Worm (Caenorhabditis elegans): ENCODE results near the gene Y43F8B.29.

The Y43F8B.29 gene

ce11 chrV:19484507-19484906, 6.9 kb upstream of the Y43F8B.29 start, which contains the start of gene Y43F8B.17:
Gene Y43F8B.17, plus strand, starts transcription at chrV:19484721.
- no peak for TF ChIP-seq unc-62 (GFP tag; optimal IDR thresholded peaks at IDR 0.05)

ce11 chrV:19485261-19485660, 6.1 kb upstream of the Y43F8B.29 start, which contains the start of gene Y43F8B.28:
Gene Y43F8B.28, plus strand, starts transcription at chrV:19485319.
- TF ChIP-seq unc-62 (GFP tag; optimal IDR thresholded peaks at IDR 0.05): no peak

- no peak for TF ChIP-seq unc-62 (GFP tag; optimal IDR thresholded peaks at IDR 0.05)
Measured at ce11 chrV:19485690-19486089, 5.7 kb upstream of the Y43F8B.29 start, which contains the start of gene Y43F8B.18. Gene Y43F8B.18, plus strand, starts transcription at chrV:19485990.

- no peak for TF ChIP-seq unc-62 (GFP tag; optimal IDR thresholded peaks at IDR 0.05)
Measured at ce11 chrV:19490461-19490860, 941 bp upstream of the Y43F8B.29 start, which contains the start of gene Y43F8B.7. Gene Y43F8B.7, plus strand, starts transcription at chrV:19490761.

- TF ChIP-seq unc-62 (GFP tag; optimal IDR thresholded peaks at IDR 0.05): no peak
Measured at ce11 chrV:19495145-19495544, 3.7 kb downstream of the Y43F8B.29 start.

ce11 chrV:19495587-19495986, 4.2 kb downstream of the Y43F8B.29 start, which contains the start of gene scl-21:
Gene scl-21, minus strand, starts transcription at chrV:19495687.
- TF ChIP-seq unc-62 (GFP tag; optimal IDR thresholded peaks at IDR 0.05): no peak

- TF ChIP-seq unc-62 (GFP tag; optimal IDR thresholded peaks at IDR 0.05): no peak
Measured at ce11 chrV:19497087-19497486, 5.7 kb downstream of the Y43F8B.29 start.

- no peak for TF ChIP-seq unc-62 (GFP tag; optimal IDR thresholded peaks at IDR 0.05)
Measured at ce11 chrV:19501389-19501788, 10.0 kb downstream of the Y43F8B.29 start.

- no peak for TF ChIP-seq unc-62 (GFP tag; optimal IDR thresholded peaks at IDR 0.05)
Measured at ce11 chrV:19502579-19503151, 11.3 kb downstream of the Y43F8B.29 start, which contains the start of gene Y43F8B.3. Gene Y43F8B.3, plus strand, starts transcription at chrV:19503101.

- no peak for TF ChIP-seq unc-62 (GFP tag; optimal IDR thresholded peaks at IDR 0.05)
Measured at ce11 chrV:19509061-19509460, 17.7 kb downstream of the Y43F8B.29 start.

ce11 chrV:19510352-19510751, 18.9 kb downstream of the Y43F8B.29 start:
- no peak for TF ChIP-seq unc-62 (GFP tag; optimal IDR thresholded peaks at IDR 0.05)

ce11 chrV:19510925-19511324, 19.5 kb downstream of the Y43F8B.29 start:
- TF ChIP-seq unc-62 (GFP tag; optimal IDR thresholded peaks at IDR 0.05): no peak

- TF ChIP-seq unc-62 (GFP tag; optimal IDR thresholded peaks at IDR 0.05): no peak
Measured at ce11 chrV:19512260-19512947, 21.0 kb downstream of the Y43F8B.29 start, which contains the start of gene Y43F8B.19. Gene Y43F8B.19, minus strand, starts transcription at chrV:19512310.

ce11 chrV:19513552-19513951, 22.1 kb downstream of the Y43F8B.29 start, which contains the start of gene phy-4:
Gene phy-4, minus strand, starts transcription at chrV:19513652.
- TF ChIP-seq unc-62 (GFP tag; optimal IDR thresholded peaks at IDR 0.05): no peak

- TF ChIP-seq unc-62 (GFP tag; optimal IDR thresholded peaks at IDR 0.05): no peak
Measured at ce11 chrV:19518468-19519168, 27.2 kb downstream of the Y43F8B.29 start.

- no peak for TF ChIP-seq unc-62 (GFP tag; optimal IDR thresholded peaks at IDR 0.05)
Measured at ce11 chrV:19519511-19519934, 28.1 kb downstream of the Y43F8B.29 start.

Data from whole organism, dauer.